Fruit fly (Drosophila melanogaster) whole organism, prepupa: ENCODE results near the gene Rsph9.
A peak's percentile ranks its signal among the peaks of the same experiment; 100 is the strongest.

ENCODE experiments used
- Blimp-1 ChIP-seq: fragments of 200-800 bp; sonication (Bioruptor generic); optimal IDR thresholded peaks from 3 replicates; lab custom pipeline; 2017; ENCODE audit warnings: missing biosample characterization, missing genetic modification characterization, mild to moderate bottlenecking, moderate library complexity, missing genetic modification reagents
- CG10631 ChIP-seq: fragments of 200-800 bp; sonication (Bioruptor generic); optimal IDR thresholded peaks from 2 replicates; lab custom pipeline; 2016; ENCODE audit warnings: missing biosample characterization, missing genetic modification characterization
- CG10669 ChIP-seq: fragments of 200-800 bp; sonication (Bioruptor generic); optimal IDR thresholded peaks from 3 replicates; lab custom pipeline; 2018; ENCODE audit warnings: missing biosample characterization, mild to moderate bottlenecking, missing genetic modification characterization, moderate library complexity
- CG11294 ChIP-seq: fragments of 200-800 bp; sonication (Bioruptor generic); IDR thresholded peaks from 2 replicates; pipeline ENCODE4 v1.3.6; 2022; ENCODE audit warnings: missing biosample characterization, missing genetic modification characterization
- CG11762 ChIP-seq: fragments of 200-800 bp; sonication (Bioruptor generic); optimal IDR thresholded peaks from 3 replicates; lab custom pipeline; 2016; ENCODE audit warnings: missing biosample characterization, missing genetic modification characterization; ENCODE audit not compliant: insufficient read depth
- CG15336 ChIP-seq: fragments of 200-800 bp; sonication (Bioruptor generic); IDR thresholded peaks from 2 replicates; pipeline ENCODE4 v1.3.6; 2022; ENCODE audit warnings: missing biosample characterization, missing genetic modification characterization
- CG16779 ChIP-seq: fragments of 200-800 bp; sonication (Bioruptor generic); optimal IDR thresholded peaks from 3 replicates; lab custom pipeline; 2017; ENCODE audit warnings: missing biosample characterization, mild to moderate bottlenecking, missing genetic modification characterization
- CG32006 ChIP-seq: fragments of 200-800 bp; sonication (Bioruptor generic); optimal IDR thresholded peaks from 3 replicates; lab custom pipeline; 2017; ENCODE audit warnings: missing biosample characterization, mild to moderate bottlenecking, missing genetic modification characterization
- CG3919 ChIP-seq: fragments of 200-800 bp; sonication (Bioruptor generic); optimal IDR thresholded peaks from 3 replicates; lab custom pipeline; 2016; ENCODE audit warnings: missing biosample characterization, missing genetic modification characterization
- CG6163 ChIP-seq: fragments of 200-800 bp; sonication (Bioruptor generic); IDR thresholded peaks from 3 replicates; pipeline ENCODE4 v1.3.6; 2022; ENCODE audit warnings: missing biosample characterization, missing genetic modification characterization
- CG6276 ChIP-seq: fragments of 200-800 bp; sonication (Bioruptor generic); optimal IDR thresholded peaks from 2 replicates; lab custom pipeline; 2017; ENCODE audit warnings: missing biosample characterization, mild to moderate bottlenecking, missing genetic modification characterization
- CG7368 ChIP-seq: fragments of 200-800 bp; sonication (Bioruptor generic); optimal IDR thresholded peaks from 3 replicates; lab custom pipeline; 2016; ENCODE audit warnings: missing biosample characterization, missing genetic modification characterization
- CG8319 ChIP-seq: fragments of 200-800 bp; sonication (Bioruptor generic); optimal IDR thresholded peaks from 3 replicates; lab custom pipeline; 2016; ENCODE audit warnings: missing biosample characterization, missing genetic modification characterization
- CG8632 ChIP-seq: fragments of 200-800 bp; sonication (Bioruptor generic); optimal IDR thresholded peaks from 3 replicates; lab custom pipeline; 2016; ENCODE audit warnings: missing biosample characterization, missing genetic modification characterization
- CG9139 ChIP-seq: fragments of 200-800 bp; sonication (Bioruptor generic); optimal IDR thresholded peaks from 3 replicates; lab custom pipeline; 2017; ENCODE audit warnings: missing biosample characterization, mild to moderate bottlenecking, missing genetic modification characterization
- Eip75B ChIP-seq: fragments of 200-800 bp; sonication (Bioruptor generic); optimal IDR thresholded peaks from 3 replicates; lab custom pipeline; 2016; ENCODE audit warnings: missing biosample characterization, missing genetic modification characterization
- Eip93F ChIP-seq: fragments of 200-800 bp; sonication (Bioruptor generic); optimal IDR thresholded peaks from 2 replicates; lab custom pipeline; 2016; ENCODE audit warnings: missing biosample characterization, mild to moderate bottlenecking, missing genetic modification characterization
- Ets96B ChIP-seq: fragments of 200-800 bp; optimal IDR thresholded peaks from 2 replicates; lab custom pipeline; 2019; ENCODE audit warnings: missing biosample characterization, mild to moderate bottlenecking, missing genetic modification characterization, moderate library complexity
- Hr39 ChIP-seq: fragments of 200-800 bp; sonication (Bioruptor generic); optimal IDR thresholded peaks from 2 replicates; lab custom pipeline; 2016; ENCODE audit warnings: missing biosample characterization, missing genetic modification characterization
- Hr4 ChIP-seq: fragments of 200-800 bp; sonication (Bioruptor generic); optimal IDR thresholded peaks from 3 replicates; lab custom pipeline; 2016; ENCODE audit warnings: missing biosample characterization, missing genetic modification characterization
- Lpt ChIP-seq: fragments of 200-800 bp; sonication (Bioruptor generic); optimal IDR thresholded peaks from 3 replicates; lab custom pipeline; 2016; ENCODE audit warnings: missing biosample characterization, missing genetic modification characterization
- Met ChIP-seq: fragments of 200-800 bp; sonication (Bioruptor generic); optimal IDR thresholded peaks from 3 replicates; lab custom pipeline; 2016; ENCODE audit warnings: missing biosample characterization, missing genetic modification characterization
- Smox ChIP-seq: fragments of 200-800 bp; sonication (Bioruptor generic); optimal IDR thresholded peaks from 3 replicates; lab custom pipeline; 2016; ENCODE audit warnings: missing biosample characterization, missing genetic modification characterization
- Sox102F ChIP-seq: fragments of 200-800 bp; sonication (Bioruptor generic); optimal IDR thresholded peaks from 2 replicates; lab custom pipeline; 2016; ENCODE audit warnings: missing biosample characterization, mild to moderate bottlenecking, missing genetic modification characterization
- Sox14 ChIP-seq: fragments of 200-800 bp; sonication (Bioruptor generic); optimal IDR thresholded peaks from 3 replicates; lab custom pipeline; 2016; ENCODE audit warnings: missing biosample characterization, missing genetic modification characterization
- achi ChIP-seq: fragments of 200-800 bp; sonication (Bioruptor generic); optimal IDR thresholded peaks from 3 replicates; lab custom pipeline; 2016; ENCODE audit warnings: missing biosample characterization, missing genetic modification characterization
- acj6 ChIP-seq: fragments of 200-800 bp; sonication (Bioruptor generic); optimal IDR thresholded peaks from 3 replicates; lab custom pipeline; 2016; ENCODE audit warnings: missing biosample characterization, missing genetic modification characterization
- cyc ChIP-seq: fragments of 200-800 bp; sonication (Bioruptor generic); optimal IDR thresholded peaks from 3 replicates; lab custom pipeline; 2016; ENCODE audit warnings: missing biosample characterization, missing genetic modification characterization
- dac ChIP-seq: fragments of 200-800 bp; sonication (Bioruptor generic); optimal IDR thresholded peaks from 2 replicates; lab custom pipeline; 2017; ENCODE audit warnings: missing biosample characterization, mild to moderate bottlenecking, missing genetic modification characterization
- eg ChIP-seq: fragments of 200-800 bp; sonication (Bioruptor generic); IDR thresholded peaks from 3 replicates; pipeline ENCODE4 v1.3.6; 2022; ENCODE audit warnings: missing biosample characterization, missing genetic modification characterization
- esn ChIP-seq: fragments of 200-800 bp; sonication (Bioruptor generic); optimal IDR thresholded peaks from 2 replicates; lab custom pipeline; 2016; ENCODE audit warnings: missing biosample characterization, mild to moderate bottlenecking, missing genetic modification characterization, moderate library complexity
- fd59A ChIP-seq: fragments of 200-800 bp; sonication (Bioruptor generic); optimal IDR thresholded peaks from 2 replicates; lab custom pipeline; 2017; ENCODE audit warnings: missing biosample characterization, mild to moderate bottlenecking, missing genetic modification characterization, missing genetic modification reagents
- fd85E ChIP-seq: fragments of 200-800 bp; sonication (Bioruptor generic); optimal IDR thresholded peaks from 3 replicates; lab custom pipeline; 2016; ENCODE audit warnings: missing biosample characterization, missing genetic modification characterization
- fkh ChIP-seq: fragments of 200-800 bp; sonication (Bioruptor generic); optimal IDR thresholded peaks from 3 replicates; lab custom pipeline; 2017; ENCODE audit warnings: missing biosample characterization, mild to moderate bottlenecking, missing genetic modification characterization, moderate library complexity
- lz ChIP-seq: fragments of 200-800 bp; sonication (Bioruptor generic); optimal IDR thresholded peaks from 3 replicates; lab custom pipeline; 2016; ENCODE audit warnings: missing biosample characterization, missing genetic modification characterization
- pdm3 ChIP-seq: fragments of 200-800 bp; sonication (Bioruptor generic); optimal IDR thresholded peaks from 3 replicates; lab custom pipeline; 2016; ENCODE audit warnings: missing biosample characterization, missing genetic modification characterization
- salr ChIP-seq, 2 experiments: fragments of 200-800 bp; sonication (Bioruptor generic); optimal IDR thresholded peaks; 3 replicates each; lab custom pipeline; 2016 to 2018; ENCODE audit warnings: missing biosample characterization in 2 of 2, missing genetic modification characterization in 2 of 2, mild to moderate bottlenecking in 1 of 2
- spab ChIP-seq: fragments of 200-800 bp; sonication (Bioruptor generic); optimal IDR thresholded peaks from 2 replicates; lab custom pipeline; 2017; ENCODE audit warnings: missing biosample characterization, mild to moderate bottlenecking, missing genetic modification characterization, missing genetic modification reagents
- ss ChIP-seq, 2 experiments: fragments of 200-800 bp; sonication (Bioruptor generic); optimal IDR thresholded peaks; 2 replicates in 1 of 2; 3 replicates in 1 of 2; lab custom pipeline; 2017 to 2018; ENCODE audit warnings: mild to moderate bottlenecking in 2 of 2, missing biosample characterization in 2 of 2, missing genetic modification characterization in 2 of 2, moderate library complexity in 1 of 2
- svp ChIP-seq: fragments of 200-800 bp; sonication (Bioruptor generic); peaks from one replicate; lab custom pipeline; 2016; ENCODE audit warnings: missing biosample characterization, missing genetic modification characterization
- topi ChIP-seq: fragments of 200-800 bp; sonication (Bioruptor generic); optimal IDR thresholded peaks from 3 replicates; lab custom pipeline; 2016; ENCODE audit warnings: missing biosample characterization, missing genetic modification characterization
- vri ChIP-seq: fragments of 200-800 bp; sonication (Bioruptor generic); optimal IDR thresholded peaks from 3 replicates; lab custom pipeline; 2016; ENCODE audit warnings: missing biosample characterization, mild to moderate bottlenecking, missing genetic modification characterization

The Rsph9 gene

DNA sequence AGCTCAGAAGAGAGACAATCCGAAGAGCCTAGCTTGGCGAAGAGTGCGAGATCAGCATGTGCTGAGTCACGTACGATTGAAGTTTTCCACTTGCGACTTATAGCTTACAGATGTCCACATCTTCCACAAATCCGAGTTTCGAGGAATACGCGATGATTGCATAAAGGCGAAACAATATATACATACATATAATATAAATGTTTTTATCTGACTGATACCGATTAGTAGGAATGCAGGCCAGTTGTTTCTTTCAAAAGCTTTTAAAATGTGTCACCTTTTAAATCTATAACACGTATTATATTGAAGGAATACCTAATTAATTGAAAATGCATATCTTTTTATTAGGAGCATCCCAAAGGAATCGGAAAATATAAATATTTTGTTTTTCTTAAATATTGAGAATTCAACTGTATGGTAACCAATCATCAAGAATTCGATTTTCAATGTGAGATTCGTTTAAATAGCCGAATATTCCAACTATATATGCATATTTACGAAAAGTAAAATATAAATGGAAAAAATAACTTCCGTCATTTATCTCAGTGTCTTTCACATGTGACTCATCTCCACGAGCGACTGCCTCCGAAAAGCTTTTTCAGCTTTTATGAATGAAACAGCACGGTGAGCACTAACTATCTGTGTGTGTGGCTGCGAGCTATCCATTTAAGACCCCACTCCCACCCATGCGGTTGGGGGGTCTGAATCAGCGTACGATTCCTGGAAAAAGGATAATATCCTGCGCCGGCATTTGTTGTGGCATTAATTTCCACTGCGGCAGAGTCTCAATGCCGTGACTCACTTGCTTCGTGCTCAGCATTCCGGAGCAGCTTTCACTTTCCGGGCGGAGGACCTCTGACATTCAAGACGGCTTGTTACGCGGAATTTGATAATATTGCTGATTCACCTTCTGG is 38.3 kb upstream of the Rsph9 start (continued):
- TF ChIP-seq achi (GFP tag; lab: Kevin White, UChicago) (peak; percentile 72), pdm3 (GFP tag; lab: Kevin White, UChicago) (peak; percentile 78), lz (peak; percentile 74), dac (GFP tag; lab: Kevin White, UChicago) (no peak), CG16779 (tag; lab: Kevin White, UChicago) (peak; percentile 62), esn (GFP tag; lab: Kevin White, UChicago) (peak; percentile 86), svp (peak; percentile 88), Met (GFP tag; lab: Kevin White, UChicago) (peak; percentile 81), eg (GFP tag; lab: Robert Waterston, UW) (no peak; the same call in 2 of the 3 replicates), Eip93F (GFP tag; lab: Kevin White, UChicago) (no peak), CG32006 (GFP tag; lab: Kevin White, UChicago) (peak; percentile 80), CG8319 (GFP tag; lab: Kevin White, UChicago) (peak; percentile 49), Sox14 (GFP tag; lab: Kevin White, UChicago) (peak; percentile 76), ss (GFP tag; optimal IDR thresholded peaks at IDR 0.05; lab: Kevin White, UChicago) (peak; percentile 3 to 58), CG10631 (GFP tag; lab: Kevin White, UChicago) (peak; percentile 71), topi (GFP tag; lab: Kevin White, UChicago) (peak; percentile 84), Ets96B (tag; lab: Kevin White, UChicago) (peak; percentile 62), CG11294 (GFP tag; lab: Robert Waterston, UW) (no peak; the same call in 1 of the 2 replicates), CG7368 (peak; percentile 65), Smox (GFP tag; lab: Kevin White, UChicago) (peak; percentile 82), cyc (GFP tag; lab: Kevin White, UChicago) (peak; percentile 65), Hr4 (GFP tag; lab: Kevin White, UChicago) (peak; percentile 77), Sox102F (GFP tag; lab: Kevin White, UChicago) (peak; percentile 67), CG6276 (peak; percentile 69), Eip75B (GFP tag; lab: Kevin White, UChicago) (peak; percentile 78), CG11762 (GFP tag; lab: Kevin White, UChicago) (peak; percentile 62), spab (GFP tag; lab: Kevin White, UChicago) (peak; percentile 52), CG10669 (GFP tag; lab: Kevin White, UChicago) (peak; percentile 71), CG8632 (GFP tag; lab: Kevin White, UChicago) (peak; percentile 74), acj6 (GFP tag; lab: Kevin White, UChicago) (peak; percentile 78), salr (GFP tag; optimal IDR thresholded peaks at IDR 0.05; lab: Kevin White, UChicago) (peak; percentile 32 to 72), Lpt (GFP tag; lab: Kevin White, UChicago) (peak; percentile 55), CG15336 (GFP tag; lab: Robert Waterston, UW) (no peak; the same call in 1 of the 2 replicates), vri (GFP tag; lab: Kevin White, UChicago) (peak; percentile 31), Blimp-1 (peak; percentile 38)

DNA sequence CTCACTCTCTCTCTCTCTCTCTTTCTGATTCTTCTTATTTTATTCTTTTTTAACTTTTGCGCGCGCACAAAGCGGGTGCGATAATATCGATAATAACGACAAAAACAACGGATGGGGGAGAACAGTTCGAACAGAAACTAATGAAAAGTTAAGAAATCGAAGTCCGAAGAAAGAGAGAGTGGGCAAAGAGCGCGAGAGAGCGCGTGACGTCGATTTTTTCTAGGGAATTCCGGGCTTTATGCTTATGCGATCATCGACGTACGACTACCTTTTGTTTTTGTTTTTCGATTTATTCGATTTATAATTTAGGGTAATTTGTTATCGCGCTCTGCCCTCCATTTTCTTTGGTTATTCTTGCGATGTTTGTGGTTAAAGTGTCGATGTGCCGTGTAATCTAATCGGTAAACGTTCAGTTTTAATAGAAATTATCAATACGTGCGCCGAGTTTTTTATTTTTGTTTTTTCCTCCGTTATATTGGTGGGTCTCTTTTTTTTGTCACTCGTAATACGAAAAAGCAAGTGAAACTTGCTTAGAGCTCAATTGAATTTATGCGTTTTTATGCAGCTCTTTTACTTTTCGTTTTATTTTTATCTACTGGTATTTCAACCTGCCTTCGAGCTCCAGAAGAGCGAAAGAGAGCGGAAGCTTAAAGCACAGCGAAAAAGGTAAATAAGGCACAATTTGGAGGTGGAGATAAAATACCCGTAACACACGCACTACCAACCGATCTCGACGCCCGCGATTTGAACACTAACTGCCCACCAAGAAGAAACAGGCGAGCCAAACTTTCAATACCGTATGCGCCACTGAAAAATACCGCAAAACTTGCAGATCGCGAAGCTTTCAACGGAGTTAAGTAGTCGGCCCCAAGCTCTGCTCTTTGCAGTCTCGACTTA is 37.4 kb upstream of the Rsph9 start, which contains the start of gene dl:
Gene dl, minus strand, starts transcription at position 757 of the 897 bp plus-strand sequence.
- TF ChIP-seq topi (GFP tag; lab: Kevin White, UChicago) (peak; percentile 28), ss (GFP tag; optimal IDR thresholded peaks at IDR 0.05; lab: Kevin White, UChicago) (peak in 1 of 2 experiments; percentile 58), CG8319 (GFP tag; lab: Kevin White, UChicago) (no peak), CG3919 (GFP tag; lab: Kevin White, UChicago) (peak; percentile 43), CG9139 (peak; percentile 2), fkh (peak; percentile 80), fd85E (GFP tag; lab: Kevin White, UChicago) (no peak), cyc (GFP tag; lab: Kevin White, UChicago) (peak; percentile 37), fd59A (GFP tag; lab: Kevin White, UChicago) (no peak), Hr39 (GFP tag; lab: Kevin White, UChicago) (peak; percentile 35), Sox102F (GFP tag; lab: Kevin White, UChicago) (peak; percentile 9), vri (GFP tag; lab: Kevin White, UChicago) (peak; percentile 72), CG16779 (tag; lab: Kevin White, UChicago) (no peak), CG15336 (GFP tag; lab: Robert Waterston, UW) (peak; percentile 70), eg (GFP tag; lab: Robert Waterston, UW) (peak; percentile 67; the same call in 2 of the 3 replicates), Smox (GFP tag; lab: Kevin White, UChicago) (peak; percentile 49), CG6163 (GFP tag; lab: Robert Waterston, UW) (no peak; the same call in 1 of the 3 replicates), pdm3 (GFP tag; lab: Kevin White, UChicago) (peak; percentile 76), achi (GFP tag; lab: Kevin White, UChicago) (peak; percentile 25), CG7368 (peak; percentile 12), Eip93F (GFP tag; lab: Kevin White, UChicago) (no peak), Hr4 (GFP tag; lab: Kevin White, UChicago) (peak; percentile 78), CG6276 (peak; percentile 75), Lpt (GFP tag; lab: Kevin White, UChicago) (peak; percentile 53)
